Worm (Caenorhabditis elegans) whole organism, early embryonic: Measurements from ENCODE around the gene cdc-42.

ENCODE experiments used
- ama-1 ChIP-seq: fragments of 150-350 bp; optimal IDR thresholded peaks from 2 replicates; lab custom pipeline; 2014
- ets-7 ChIP-seq: sonication (generic microtip); optimal IDR thresholded peaks from 2 replicates; lab custom pipeline; 2016; ENCODE audit warnings: missing genotype, missing genetic modification characterization, missing compliant biosample characterization
- hmbx-1 ChIP-seq: sonication (generic microtip); optimal IDR thresholded peaks from 2 replicates; lab custom pipeline; 2016; ENCODE audit warnings: mild to moderate bottlenecking, missing genetic modification characterization, missing compliant biosample characterization
- hmg-4 ChIP-seq: fragments of 200-800 bp; sonication (Bioruptor generic); optimal IDR thresholded peaks from 2 replicates; lab custom pipeline; 2018; ENCODE audit warnings: mild to moderate bottlenecking, missing genetic modification characterization, missing compliant biosample characterization
- hnd-1 ChIP-seq: sonication (generic microtip); optimal IDR thresholded peaks from 2 replicates; lab custom pipeline; 2016; ENCODE audit warnings: missing genetic modification characterization, missing compliant biosample characterization
- pes-1 ChIP-seq: fragments of 200-800 bp; sonication (Bioruptor generic); IDR thresholded peaks from 2 replicates; pipeline ENCODE4 v1.3.6; 2022; ENCODE audit warnings: missing genetic modification reagents, missing genetic modification characterization, missing compliant biosample characterization
- scrt-1 ChIP-seq: fragments of 200-800 bp; sonication (Bioruptor generic); IDR thresholded peaks from 2 replicates; pipeline ENCODE4 v1.3.6; 2022; ENCODE audit warnings: missing genetic modification characterization, missing compliant biosample characterization
- sea-1 ChIP-seq: fragments of 200-800 bp; sonication (Bioruptor generic); conservative IDR thresholded peaks from 2 replicates; pipeline ENCODE4 v1.3.6; 2022; ENCODE audit warnings: missing genetic modification characterization, missing compliant biosample characterization
- tra-4 ChIP-seq: sonication (generic microtip); optimal IDR thresholded peaks from 2 replicates; lab custom pipeline; 2017; ENCODE audit warnings: missing genetic modification characterization, missing compliant biosample characterization

ce11 chrII:7618212-7618611, 2.0 kb downstream of the cdc-42 start:
- TF ChIP-seq ets-7 (tag; lab: Kevin White, UChicago) (no peak), ama-1 (lab: Kevin White, UChicago) (no peak), sea-1 (GFP tag; lab: Robert Waterston, UW) (no peak), hmg-4 (GFP tag; lab: Kevin White, UChicago) (no peak), hmbx-1 (tag; lab: Kevin White, UChicago) (no peak), scrt-1 (GFP tag; lab: Robert Waterston, UW) (no peak), hnd-1 (tag; lab: Kevin White, UChicago) (no peak), pes-1 (no peak), tra-4 (tag; lab: Kevin White, UChicago) (no peak)
